Fruit fly (Drosophila melanogaster): ENCODE data around the gene CG5707.
A peak's percentile ranks its signal among the peaks of the same experiment; 100 is the strongest.

CG5707 gene

DNA sequence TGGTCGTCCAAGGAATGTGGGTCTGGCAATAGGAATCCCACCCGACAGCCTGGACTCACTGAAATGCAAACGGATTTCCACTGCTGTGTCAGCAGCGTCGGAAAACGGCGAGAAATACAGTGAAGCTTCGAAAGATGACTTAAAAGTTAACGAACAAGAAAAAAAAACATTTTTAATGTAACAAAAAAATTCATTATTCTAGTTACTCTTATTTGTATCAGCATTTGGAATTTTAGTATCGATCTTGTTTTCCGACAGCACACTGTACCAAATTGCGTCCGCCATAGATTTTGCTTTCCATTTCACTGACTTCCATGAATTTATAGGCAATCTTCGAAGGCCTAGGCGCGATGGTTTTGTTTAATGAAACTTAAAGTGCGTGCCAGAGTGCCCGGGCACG, 27.2 kb downstream of the CG5707 start (continued):
- TF ChIP-seq Oli (tag; optimal IDR thresholded peaks at IDR 0.05) (peak; percentile 11), CG6272 (GFP tag; IDR thresholded peaks at IDR 0.05) (0 out of 2 replicates have a peak, but pooled peaks have one; percentile 33), dysf (GFP tag; IDR thresholded peaks at IDR 0.05) (peak; percentile 64), ttk (GFP tag; IDR thresholded peaks at IDR 0.05) (peak; percentile 34), PHDP (tag; optimal IDR thresholded peaks at IDR 0.05) (peak; percentile 20), cato (GFP tag; optimal IDR thresholded peaks at IDR 0.05; ENCODE audit: borderline replicate concordance) (no peak), CG10462 (GFP tag; optimal IDR thresholded peaks at IDR 0.05) (no peak), CG2678 (tag; optimal IDR thresholded peaks at IDR 0.05) (peak; percentile 44)

DNA sequence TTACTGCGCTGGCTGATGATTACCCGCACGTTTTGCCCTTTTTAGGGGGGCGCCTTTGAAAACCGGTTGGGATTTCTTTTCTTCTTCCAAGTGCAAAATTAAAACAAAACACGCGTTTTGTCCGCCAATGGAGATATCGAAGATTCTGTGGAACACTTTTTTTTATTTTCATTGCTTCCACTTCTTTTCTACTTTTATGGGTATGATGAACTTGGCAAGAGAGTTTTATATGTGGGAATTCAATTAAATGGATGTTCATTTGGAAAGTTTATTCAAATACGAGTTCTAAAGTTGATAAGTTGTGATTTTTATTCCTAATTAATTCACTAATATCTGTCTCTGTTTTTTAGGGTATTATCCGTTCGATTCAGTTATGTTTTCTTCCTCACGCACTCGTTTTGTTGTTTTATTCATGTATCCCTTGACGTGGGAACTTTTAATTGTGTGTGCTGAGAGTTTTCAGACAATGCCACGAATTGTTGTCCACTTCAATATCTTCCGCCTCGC, 27.9 kb downstream of the CG5707 start:
- peak; percentile 23 for TF ChIP-seq mam (GFP tag; optimal IDR thresholded peaks at IDR 0.05)
- TF ChIP-seq CG7271 (tag; optimal IDR thresholded peaks at IDR 0.05), result no peak
- TF ChIP-seq CG18619 (GFP tag; optimal IDR thresholded peaks at IDR 0.05), result no peak
- no peak for TF ChIP-seq CG2202 (tag; optimal IDR thresholded peaks at IDR 0.05)
- no peak for TF ChIP-seq org-1 (GFP tag; optimal IDR thresholded peaks at IDR 0.05)
- peak; percentile 54 for TF ChIP-seq ind (GFP tag; optimal IDR thresholded peaks at IDR 0.05)
- no peak for TF ChIP-seq Oaz (GFP tag; IDR thresholded peaks at IDR 0.05)
- no peak for TF ChIP-seq CG30431 (GFP tag; optimal IDR thresholded peaks at IDR 0.05)
- no peak for TF ChIP-seq exex (tag; optimal IDR thresholded peaks at IDR 0.05)
- no peak for TF ChIP-seq trh (GFP tag; optimal IDR thresholded peaks at IDR 0.05)
- TF ChIP-seq CG12942 (GFP tag; optimal IDR thresholded peaks at IDR 0.05), result no peak
- TF ChIP-seq oc (tag; optimal IDR thresholded peaks at IDR 0.05), result no peak
- TF ChIP-seq Dp (GFP tag; optimal IDR thresholded peaks at IDR 0.05), result no peak
- no peak for TF ChIP-seq CG15696 (tag; optimal IDR thresholded peaks at IDR 0.05)
- TF ChIP-seq NfI (GFP tag; optimal IDR thresholded peaks at IDR 0.05), result no peak
- TF ChIP-seq CG15479 (GFP tag; optimal IDR thresholded peaks at IDR 0.05), result no peak
- TF ChIP-seq crc (GFP tag; optimal IDR thresholded peaks at IDR 0.05), result peak; percentile 13
- TF ChIP-seq wor (GFP tag; IDR thresholded peaks at IDR 0.05), result peak; percentile 53
- no peak for TF ChIP-seq kay (GFP tag; optimal IDR thresholded peaks at IDR 0.05)
- TF ChIP-seq sqz (GFP tag; optimal IDR thresholded peaks at IDR 0.05), result peak; percentile 10
- TF ChIP-seq phol (tag; optimal IDR thresholded peaks at IDR 0.05), result peak; percentile 70
- no peak for TF ChIP-seq tna (GFP tag; IDR thresholded peaks at IDR 0.05; ENCODE audit: partially characterized antibody)
- no peak for TF ChIP-seq CG12659 (GFP tag; optimal IDR thresholded peaks at IDR 0.05)
- TF ChIP-seq tap (tag; optimal IDR thresholded peaks at IDR 0.05), result no peak
- no peak; the same call in 1 of the 3 replicates for TF ChIP-seq croc (GFP tag; conservative IDR thresholded peaks at IDR 0.05)
- no peak for TF ChIP-seq cas (GFP tag; IDR thresholded peaks at IDR 0.05)
- no peak for TF ChIP-seq CG5180 (GFP tag; optimal IDR thresholded peaks at IDR 0.05)
- no peak for TF ChIP-seq CG17802 (tag; optimal IDR thresholded peaks at IDR 0.05)
- TF ChIP-seq CG12155 (GFP tag; optimal IDR thresholded peaks at IDR 0.05), result no peak
- no peak for TF ChIP-seq CG9609 (GFP tag; optimal IDR thresholded peaks at IDR 0.05)
- no peak for TF ChIP-seq cato (GFP tag; optimal IDR thresholded peaks at IDR 0.05; ENCODE audit: borderline replicate concordance)
- TF ChIP-seq CG31365 (tag; optimal IDR thresholded peaks at IDR 0.05), result no peak
- TF ChIP-seq CG10366 (GFP tag; IDR thresholded peaks at IDR 0.05), result peak; percentile 34; the same call in 1 of the 2 replicates
- peak; percentile 61; the same call in 2 of the 3 replicates for TF ChIP-seq CG34422 (GFP tag; IDR thresholded peaks at IDR 0.05)
- TF ChIP-seq Xbp1 (GFP tag; optimal IDR thresholded peaks at IDR 0.05), result peak; percentile 28
- no peak for TF ChIP-seq Fer1 (GFP tag; optimal IDR thresholded peaks at IDR 0.05)
- TF ChIP-seq CG6272 (GFP tag; IDR thresholded peaks at IDR 0.05), result no peak
- peak; percentile 64 for TF ChIP-seq Camta (GFP tag; optimal IDR thresholded peaks at IDR 0.05)
- TF ChIP-seq CG6689 (GFP tag; IDR thresholded peaks at IDR 0.05), result peak; percentile 61
- no peak for TF ChIP-seq Jarid2 (GFP tag; optimal IDR thresholded peaks at IDR 0.05)
- TF ChIP-seq Dll (GFP tag; IDR thresholded peaks at IDR 0.05; ENCODE audit: partially characterized antibody), result no peak
- no peak for TF ChIP-seq CG16813 (GFP tag; IDR thresholded peaks at IDR 0.05; ENCODE audit: partially characterized antibody)
